Worm (Caenorhabditis elegans): ENCODE data around the gene sms-3.
A peak's percentile ranks its signal among the peaks of the same experiment; 100 is the strongest.

Gene sms-3

DNA sequence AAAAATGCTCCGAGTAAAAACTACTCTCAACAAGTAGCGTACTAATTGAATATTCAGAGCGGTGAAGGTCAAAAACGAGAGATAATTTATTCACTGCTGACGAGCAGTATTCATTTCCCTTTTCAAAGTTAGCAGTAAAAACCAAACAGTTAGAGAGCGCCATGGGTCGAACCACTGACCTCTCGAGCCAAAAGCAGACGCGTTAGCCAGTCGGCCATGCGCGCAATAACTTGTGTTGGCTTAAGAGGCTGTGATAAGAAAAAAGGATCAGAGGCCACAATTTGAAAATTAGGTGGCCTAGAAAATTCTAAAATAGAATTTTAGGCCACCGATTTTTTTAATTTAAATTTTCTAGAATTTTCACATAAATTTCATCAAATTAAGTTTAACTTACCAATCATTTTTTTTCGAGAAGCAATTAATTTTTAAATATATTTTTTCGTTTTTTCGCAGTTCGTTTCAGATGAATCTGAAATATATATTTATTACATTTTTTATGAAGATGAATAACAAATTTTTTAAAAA, at the start of gene sms-3 (continued):
- TF ChIP-seq rec-8 (tag; optimal IDR thresholded peaks at IDR 0.05) (peak; percentile 64 to 82), sea-2 (GFP tag; IDR thresholded peaks at IDR 0.05) (no peak), ceh-91 (GFP tag; IDR thresholded peaks at IDR 0.05) (peak; percentile 31; the same call in 1 of the 2 replicates), F23B12.7 (tag; optimal IDR thresholded peaks at IDR 0.05; ENCODE audit: insufficient read depth) (peak; percentile 32), die-1 (tag; optimal IDR thresholded peaks at IDR 0.05) (peak; percentile 85), ztf-25 (GFP tag; IDR thresholded peaks at IDR 0.05) (peak; percentile 77; the same call in 1 of the 2 replicates), madf-8 (GFP tag; conservative IDR thresholded peaks at IDR 0.05) (no peak), ccch-3 (GFP tag; optimal IDR thresholded peaks at IDR 0.05) (no peak), zim-3 (tag; optimal IDR thresholded peaks at IDR 0.05) (peak; percentile 13), attf-3 (GFP tag; conservative IDR thresholded peaks at IDR 0.05) (0 out of 2 replicates have a peak, but pooled peaks have one; percentile 27), attf-5 (GFP tag; optimal IDR thresholded peaks at IDR 0.05) (peak; percentile 24), ama-1 (optimal IDR thresholded peaks at IDR 0.05) (no peak), ama-1 (GFP tag; optimal IDR thresholded peaks at IDR 0.05) (peak; percentile 41 to 72), lin-26 (GFP tag; IDR thresholded peaks at IDR 0.05) (peak; percentile 85), madf-3 (GFP tag; IDR thresholded peaks at IDR 0.05) (no peak; the same call in none of the 2 replicates), madf-10 (tag; optimal IDR thresholded peaks at IDR 0.05) (peak; percentile 44), aptf-3 (GFP tag; IDR thresholded peaks at IDR 0.05) (peak; percentile 14; the same call in 1 of the 2 replicates), nhr-90 (tag; optimal IDR thresholded peaks at IDR 0.05) (peak; percentile 80), bed-2 (GFP tag; IDR thresholded peaks at IDR 0.05) (no peak), nhr-80 (tag; optimal IDR thresholded peaks at IDR 0.05) (no peak), fkh-3 (tag; optimal IDR thresholded peaks at IDR 0.05) (peak; percentile 30), T07F8.4 (tag; optimal IDR thresholded peaks at IDR 0.05) (peak; percentile 29), sptf-2 (GFP tag; optimal IDR thresholded peaks at IDR 0.05) (no peak), lsl-1 (GFP tag; optimal IDR thresholded peaks at IDR 0.05) (peak; percentile 61), snpc-3.4 (tag; optimal IDR thresholded peaks at IDR 0.05) (peak; percentile 68), ceh-27 (GFP tag; optimal IDR thresholded peaks at IDR 0.05) (peak; percentile 0), pbrm-1 (GFP tag; IDR thresholded peaks at IDR 0.05) (peak; percentile 54; the same call in 1 of the 2 replicates), hrde-1 (tag; optimal IDR thresholded peaks at IDR 0.05; ENCODE audit: borderline replicate concordance) (peak; percentile 59), snpc-1.3 (tag; optimal IDR thresholded peaks at IDR 0.05; ENCODE audit: insufficient read depth) (peak; percentile 64)

DNA sequence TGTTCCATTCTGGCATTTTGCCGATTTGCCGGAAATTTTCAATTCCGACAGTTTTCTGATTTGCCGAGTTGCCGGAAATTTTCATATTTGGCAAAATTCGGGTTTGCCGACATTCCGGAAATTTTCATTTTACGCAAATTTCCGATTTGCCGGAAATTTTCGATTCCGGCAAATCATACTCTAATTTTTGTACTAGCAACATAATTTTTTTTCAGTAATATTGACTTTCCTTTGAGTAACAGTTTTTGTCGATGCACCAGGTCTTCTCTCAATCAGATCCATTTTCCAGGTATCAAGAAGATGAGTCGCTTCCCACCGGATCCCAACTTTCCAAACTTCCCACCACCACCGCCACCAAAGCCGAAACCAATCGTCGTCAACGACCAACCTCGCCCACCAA, 40.2 kb upstream of the sms-3 start, which contains the start of gene Y22D7AL.3:
Gene Y22D7AL.3, plus strand, starts transcription at position 301 of the 400 bp plus-strand sequence.
- 0 out of 2 replicates have a peak, but pooled peaks have one; percentile 16 for TF ChIP-seq zfh-2 (GFP tag; conservative IDR thresholded peaks at IDR 0.05)
- no peak for TF ChIP-seq ztf-3 (GFP tag; optimal IDR thresholded peaks at IDR 0.05)
- no peak for TF ChIP-seq let-607 (tag; optimal IDR thresholded peaks at IDR 0.05)
- TF ChIP-seq dpl-1 (GFP tag; optimal IDR thresholded peaks at IDR 0.05) = no peak
- no peak for TF ChIP-seq ama-1 (optimal IDR thresholded peaks at IDR 0.05)
- TF ChIP-seq ama-1 (GFP tag; optimal IDR thresholded peaks at IDR 0.05) = no peak
- 0 out of 2 replicates have a peak, but pooled peaks have one; percentile 66 for TF ChIP-seq cebp-2 (GFP tag; IDR thresholded peaks at IDR 0.05)

DNA sequence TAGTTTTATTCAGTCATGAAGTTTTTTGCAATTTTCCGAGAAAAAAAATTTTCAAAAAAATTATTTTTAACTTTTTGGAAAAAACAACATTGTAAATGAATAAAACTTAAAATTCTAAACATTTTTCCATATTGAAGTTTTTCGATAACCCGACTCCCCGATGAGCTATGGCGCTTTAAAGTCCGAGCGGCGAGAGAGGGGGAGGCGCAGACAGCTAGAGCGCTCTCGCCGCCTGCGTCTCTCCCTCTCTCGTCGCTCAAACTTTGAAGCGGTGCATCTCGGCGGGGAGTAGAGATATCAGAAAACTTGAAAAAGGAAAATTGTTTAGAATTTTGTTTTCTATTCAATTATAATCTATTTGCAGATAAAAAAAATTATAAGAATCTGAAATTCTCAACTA, 37.4 kb upstream of the sms-3 start:
- peak; percentile 20; the same call in 1 of the 2 replicates for TF ChIP-seq egrh-3 (GFP tag; IDR thresholded peaks at IDR 0.05)
- peak; percentile 65 for TF ChIP-seq zfh-2 (GFP tag; conservative IDR thresholded peaks at IDR 0.05)
- TF ChIP-seq hsf-1 (GFP tag; IDR thresholded peaks at IDR 0.05) = no peak

Data from whole organism, young adult.